Fruit fly (Drosophila melanogaster) whole organism, embryonic: ENCODE data around the gene Chmp1.

ENCODE experiments used
- CG14050 ChIP-seq: fragments of 200-800 bp; sonication (Bioruptor generic); IDR thresholded peaks from 3 replicates; pipeline ENCODE4 v1.3.6; 2022; ENCODE audit warnings: missing biosample characterization, missing genetic modification characterization
- CG15479 ChIP-seq: fragments of 200-800 bp; sonication (Bioruptor generic); optimal IDR thresholded peaks from 3 replicates; lab custom pipeline; 2019; ENCODE audit warnings: missing biosample characterization, mild to moderate bottlenecking, missing genetic modification characterization, moderate library complexity
- Dll ChIP-seq: fragments of 200-800 bp; sonication (Bioruptor generic); IDR thresholded peaks from 4 replicates; pipeline ENCODE4 v1.3.6; 2022; ENCODE audit warnings: missing biosample characterization, missing genetic modification characterization; ENCODE audit not compliant: partially characterized antibody
- insv ChIP-seq, 2 experiments: fragments of 200-800 bp; sonication (Bioruptor generic); optimal IDR thresholded peaks; 3 replicates each; lab custom pipeline; 2016 to 2018; ENCODE audit warnings: missing biosample characterization in 2 of 2, missing genetic modification characterization in 2 of 2
- p53 ChIP-seq: fragments of 200-800 bp; sonication (Bioruptor generic); optimal IDR thresholded peaks from 2 replicates; lab custom pipeline; 2016; ENCODE audit warnings: missing biosample characterization, missing genetic modification characterization
- tna ChIP-seq: fragments of 200-800 bp; sonication (Bioruptor generic); IDR thresholded peaks from 2 replicates; pipeline ENCODE4 v1.3.6; 2022; ENCODE audit warnings: missing biosample characterization, missing genetic modification characterization; ENCODE audit not compliant: partially characterized antibody

- TF ChIP-seq CG14050 (GFP tag; lab: Robert Waterston, UW) (no peak), CG15479 (GFP tag; lab: Kevin White, UChicago) (no peak), p53 (no peak), Dll (no peak), tna (GFP tag; lab: Robert Waterston, UW) (no peak), insv (GFP tag; optimal IDR thresholded peaks at IDR 0.05; lab: Kevin White, UChicago) (no peak)
Measured at dm6 chr3L:18638487-18638886, 45.4 kb downstream of the Chmp1 start.
